Worm (Caenorhabditis elegans) whole organism, mixed stage, embryonic: Measurements from ENCODE around the gene F38B7.3.

ENCODE experiments used
- bed-3 ChIP-seq: fragments of 200-800 bp; sonication (Bioruptor generic); optimal IDR thresholded peaks from 3 replicates; lab custom pipeline; 2018; ENCODE audit warnings: mild to moderate bottlenecking, missing genetic modification characterization, moderate library complexity, missing compliant biosample characterization
- ceh-43 ChIP-seq: fragments of 200-800 bp; sonication (Bioruptor generic); optimal IDR thresholded peaks from 2 replicates; lab custom pipeline; 2018; ENCODE audit warnings: mild to moderate bottlenecking, missing genetic modification characterization, moderate library complexity, missing compliant biosample characterization
- elt-3 ChIP-seq: fragments of 150-350 bp; optimal IDR thresholded peaks from 2 replicates; lab custom pipeline; 2014; ENCODE audit warnings: missing biosample characterization, missing genetic modification characterization
- lin-13 ChIP-seq: fragments of 150-350 bp; optimal IDR thresholded peaks from 2 replicates; lab custom pipeline; 2014; ENCODE audit warnings: missing biosample characterization, missing genetic modification characterization
- lsy-2 ChIP-seq: fragments of 150-350 bp; optimal IDR thresholded peaks from 2 replicates; lab custom pipeline; 2014; ENCODE audit warnings: missing biosample characterization, missing genetic modification characterization
- nhr-237 ChIP-seq: fragments of 150-350 bp; optimal IDR thresholded peaks from 2 replicates; lab custom pipeline; 2014; ENCODE audit warnings: missing biosample characterization, missing genetic modification characterization
- nhr-28 ChIP-seq: fragments of 150-350 bp; optimal IDR thresholded peaks from 2 replicates; lab custom pipeline; 2014; ENCODE audit warnings: missing biosample characterization, missing genetic modification characterization
- nhr-76 ChIP-seq: sonication (generic microtip); optimal IDR thresholded peaks from 2 replicates; lab custom pipeline; 2017; ENCODE audit warnings: missing biosample characterization, missing genetic modification characterization
- pha-4 ChIP-seq: fragments of 150-350 bp; optimal IDR thresholded peaks from 2 replicates; lab custom pipeline; 2018; ENCODE audit warnings: missing biosample characterization, missing genetic modification reagents, missing genetic modification characterization
- snpc-4 ChIP-seq: fragments of 150-350 bp; optimal IDR thresholded peaks from 2 replicates; lab custom pipeline; 2014; ENCODE audit warnings: missing biosample characterization, missing genetic modification characterization
- unc-39 ChIP-seq: fragments of 150-350 bp; optimal IDR thresholded peaks from 2 replicates; lab custom pipeline; 2014; ENCODE audit warnings: missing biosample characterization, missing genetic modification characterization
- unc-62 ChIP-seq: fragments of 150-350 bp; optimal IDR thresholded peaks from 2 replicates; lab custom pipeline; 2014; ENCODE audit warnings: missing biosample characterization, missing genetic modification reagents, missing genetic modification characterization
- ztf-11 ChIP-seq: fragments of 150-350 bp; optimal IDR thresholded peaks from 2 replicates; lab custom pipeline; 2014; ENCODE audit warnings: missing biosample characterization, missing genetic modification characterization

DNA sequence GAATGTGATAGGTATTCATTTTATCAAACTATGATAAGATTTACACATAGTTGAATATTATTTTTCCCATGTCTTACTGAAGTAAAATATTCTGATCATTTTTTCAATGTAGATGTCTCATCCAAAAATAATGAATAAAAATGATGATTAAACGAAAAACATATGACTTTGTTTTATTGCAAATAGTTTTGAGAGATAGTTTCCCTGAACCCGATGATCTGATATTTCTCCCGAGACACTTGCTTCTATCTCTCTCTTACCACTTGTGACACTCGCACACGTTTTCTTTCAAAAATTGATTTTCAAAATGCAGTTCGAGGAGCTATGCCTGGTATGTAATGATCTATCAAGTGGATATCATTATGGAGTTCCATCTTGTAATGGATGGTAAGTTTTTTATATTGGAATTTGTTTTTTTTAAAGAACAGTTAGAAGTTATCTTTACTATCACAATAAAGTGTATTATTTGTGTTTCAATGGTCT, 21.3 kb downstream of the F38B7.3 start, which contains the start of the genes nhr-101 and pms-2:
- no peak for TF ChIP-seq unc-62
- no peak for TF ChIP-seq nhr-76 (tag; lab: Kevin White, UChicago)
- TF ChIP-seq snpc-4 (tag; lab: Kevin White, UChicago): no peak
- no peak for TF ChIP-seq lsy-2 (tag; lab: Kevin White, UChicago)
- TF ChIP-seq lin-13: no peak
- no peak for TF ChIP-seq nhr-28 (tag; lab: Kevin White, UChicago)
- no peak for TF ChIP-seq unc-39 (tag; lab: Kevin White, UChicago)
- no peak for TF ChIP-seq pha-4
- TF ChIP-seq ceh-43 (GFP tag; lab: Kevin White, UChicago): no peak
- no peak for TF ChIP-seq elt-3 (tag; lab: Kevin White, UChicago)
- no peak for TF ChIP-seq bed-3 (GFP tag; lab: Kevin White, UChicago)
- TF ChIP-seq nhr-237 (tag; lab: Kevin White, UChicago): no peak
- no peak for TF ChIP-seq ztf-11 (tag; lab: Kevin White, UChicago)
